Worm (Caenorhabditis elegans) whole organism, late embryonic: ENCODE measurements around the gene ceh-79.

Experiments used
- C38D4.7 ChIP-seq: fragments of 200-800 bp; sonication (Bioruptor generic); optimal IDR thresholded peaks from 2 replicates; lab custom pipeline; 2018; ENCODE audit warnings: mild to moderate bottlenecking, missing genetic modification characterization, moderate library complexity, missing compliant biosample characterization
- F13H6.1 ChIP-seq: sonication (generic microtip); optimal IDR thresholded peaks from 2 replicates; lab custom pipeline; 2016; ENCODE audit warnings: missing genetic modification characterization, missing compliant biosample characterization
- K02D7.2 ChIP-seq: sonication (generic microtip); optimal IDR thresholded peaks from 2 replicates; lab custom pipeline; 2017; ENCODE audit warnings: mild to moderate bottlenecking, missing genetic modification characterization, missing compliant biosample characterization
- T23F11.4 ChIP-seq: fragments of 200-800 bp; sonication (Bioruptor generic); optimal IDR thresholded peaks from 2 replicates; lab custom pipeline; 2018; ENCODE audit warnings: mild to moderate bottlenecking, missing genetic modification characterization, missing compliant biosample characterization
- ceh-30 ChIP-seq: fragments of 150-350 bp; optimal IDR thresholded peaks from 2 replicates; lab custom pipeline; 2014; ENCODE audit warnings: missing biosample characterization, missing genetic modification characterization
- ceh-34 ChIP-seq: sonication (generic microtip); optimal IDR thresholded peaks from 2 replicates; lab custom pipeline; 2016; ENCODE audit warnings: mild to moderate bottlenecking, missing genetic modification characterization, missing compliant biosample characterization
- ceh-45 ChIP-seq: fragments of 200-800 bp; sonication (Bioruptor generic); IDR thresholded peaks from 2 replicates; pipeline ENCODE4 v1.3.6; 2022; ENCODE audit warnings: missing genetic modification reagents, missing genetic modification characterization, missing compliant biosample characterization
- ceh-48 ChIP-seq: sonication (generic microtip); optimal IDR thresholded peaks from 2 replicates; lab custom pipeline; 2016; ENCODE audit warnings: missing genetic modification characterization, inconsistent platforms, missing compliant biosample characterization
- ceh-6 ChIP-seq: fragments of 200-800 bp; sonication (Bioruptor generic); optimal IDR thresholded peaks from 2 replicates; lab custom pipeline; 2018; ENCODE audit warnings: mild to moderate bottlenecking, missing genetic modification characterization, missing compliant biosample characterization
- dve-1 ChIP-seq: sonication (generic microtip); optimal IDR thresholded peaks from 2 replicates; lab custom pipeline; 2017; ENCODE audit warnings: antibody characterized with exemption, mild to moderate bottlenecking, missing genetic modification characterization, missing compliant biosample characterization
- elt-2 ChIP-seq: sonication (generic microtip); optimal IDR thresholded peaks from 2 replicates; lab custom pipeline; 2016; ENCODE audit warnings: missing genetic modification reagents, missing genetic modification characterization, missing compliant biosample characterization
- eyg-1 ChIP-seq: sonication (generic microtip); optimal IDR thresholded peaks from 2 replicates; lab custom pipeline; 2016; ENCODE audit warnings: missing genotype, missing genetic modification characterization, missing compliant biosample characterization
- fkh-6 ChIP-seq: sonication (generic microtip); optimal IDR thresholded peaks from 2 replicates; lab custom pipeline; 2016; ENCODE audit warnings: missing genetic modification characterization, missing compliant biosample characterization
- hlh-30 ChIP-seq: sonication (generic microtip); optimal IDR thresholded peaks from 2 replicates; lab custom pipeline; 2017; ENCODE audit warnings: antibody characterized with exemption, missing genetic modification characterization, missing compliant biosample characterization; ENCODE audit not compliant: insufficient read depth
- lim-6 ChIP-seq: sonication (generic microtip); optimal IDR thresholded peaks from 2 replicates; lab custom pipeline; 2016; ENCODE audit warnings: missing genetic modification characterization, missing compliant biosample characterization
- lin-11 ChIP-seq: fragments of 200-800 bp; sonication (Bioruptor generic); optimal IDR thresholded peaks from 2 replicates; lab custom pipeline; 2018; ENCODE audit warnings: mild to moderate bottlenecking, missing genetic modification characterization, missing compliant biosample characterization
- mec-3 ChIP-seq: sonication (generic microtip); optimal IDR thresholded peaks from 2 replicates; lab custom pipeline; 2016; ENCODE audit warnings: borderline replicate concordance, missing genetic modification characterization, missing compliant biosample characterization
- nfya-1 ChIP-seq: sonication (generic microtip); optimal IDR thresholded peaks from 2 replicates; lab custom pipeline; 2017; ENCODE audit warnings: missing genetic modification characterization, mild to moderate bottlenecking, missing compliant biosample characterization, antibody characterized with exemption, moderate library complexity
- nhr-11 ChIP-seq: fragments of 150-350 bp; optimal IDR thresholded peaks from 2 replicates; lab custom pipeline; 2014; ENCODE audit warnings: missing biosample characterization, missing genetic modification characterization
- nhr-232 ChIP-seq: sonication (generic microtip); optimal IDR thresholded peaks from 2 replicates; lab custom pipeline; 2016; ENCODE audit warnings: missing genetic modification characterization, missing compliant biosample characterization
- pag-3 ChIP-seq: sonication (generic microtip); optimal IDR thresholded peaks from 2 replicates; lab custom pipeline; 2016; ENCODE audit warnings: missing compliant biosample characterization, missing genetic modification characterization, borderline replicate concordance
- pax-1 ChIP-seq: fragments of 150-350 bp; optimal IDR thresholded peaks from 2 replicates; lab custom pipeline; 2014; ENCODE audit warnings: missing biosample characterization, missing genetic modification characterization
- pha-4 ChIP-seq: fragments of 150-350 bp; optimal IDR thresholded peaks from 2 replicates; lab custom pipeline; 2018; ENCODE audit warnings: missing biosample characterization, missing genetic modification reagents, missing genetic modification characterization
- pros-1 ChIP-seq: fragments of 150-350 bp; optimal IDR thresholded peaks from 2 replicates; lab custom pipeline; 2014; ENCODE audit warnings: missing biosample characterization, missing genetic modification reagents, missing genetic modification characterization
- rnt-1 ChIP-seq: sonication (generic microtip); optimal IDR thresholded peaks from 2 replicates; lab custom pipeline; 2016; ENCODE audit warnings: missing genetic modification characterization, missing compliant biosample characterization
- sox-2 ChIP-seq: fragments of 200-800 bp; sonication (Bioruptor generic); IDR thresholded peaks from 2 replicates; pipeline ENCODE4 v1.3.6; 2022; ENCODE audit warnings: missing genetic modification reagents, missing genetic modification characterization, missing compliant biosample characterization
- sox-4 ChIP-seq: sonication (generic microtip); optimal IDR thresholded peaks from 2 replicates; lab custom pipeline; 2017; ENCODE audit warnings: mild to moderate bottlenecking, missing genetic modification characterization, inconsistent platforms, missing compliant biosample characterization
- syd-9 ChIP-seq: sonication (generic microtip); optimal IDR thresholded peaks from 2 replicates; lab custom pipeline; 2016; ENCODE audit warnings: mild to moderate bottlenecking, missing genetic modification characterization, moderate library complexity, missing compliant biosample characterization
- ttx-3 ChIP-seq: sonication (generic microtip); optimal IDR thresholded peaks from 2 replicates; lab custom pipeline; 2016; ENCODE audit warnings: missing genetic modification reagents, missing genetic modification characterization, missing compliant biosample characterization
- unc-3 ChIP-seq, 2 experiments: fragments of 200-800 bp in 1 of 2; sonication (Bioruptor generic) in 1 of 2; sonication (generic microtip) in 1 of 2; conservative IDR thresholded peaks in 1 of 2; optimal IDR thresholded peaks in 1 of 2; 2 replicates each; pipeline versions ENCODE4 v1.3.6 to Lab custom; 2016 to 2022; ENCODE audit warnings: missing compliant biosample characterization in 2 of 2, missing genetic modification characterization in 2 of 2, missing genetic modification reagents in 1 of 2
- unc-42 ChIP-seq: sonication (generic microtip); optimal IDR thresholded peaks from 2 replicates; lab custom pipeline; 2016; ENCODE audit warnings: missing genotype, missing genetic modification characterization, missing compliant biosample characterization
- unc-55 ChIP-seq: sonication (generic microtip); optimal IDR thresholded peaks from 2 replicates; lab custom pipeline; 2017; ENCODE audit warnings: missing biosample characterization, missing genetic modification reagents, missing genetic modification characterization
- zip-5 ChIP-seq: sonication (generic microtip); optimal IDR thresholded peaks from 2 replicates; lab custom pipeline; 2016; ENCODE audit warnings: missing genetic modification characterization, missing compliant biosample characterization
- ztf-16 ChIP-seq: sonication (generic microtip); optimal IDR thresholded peaks from 2 replicates; lab custom pipeline; 2017; ENCODE audit warnings: missing genetic modification characterization, missing compliant biosample characterization

ceh-79 gene

DNA sequence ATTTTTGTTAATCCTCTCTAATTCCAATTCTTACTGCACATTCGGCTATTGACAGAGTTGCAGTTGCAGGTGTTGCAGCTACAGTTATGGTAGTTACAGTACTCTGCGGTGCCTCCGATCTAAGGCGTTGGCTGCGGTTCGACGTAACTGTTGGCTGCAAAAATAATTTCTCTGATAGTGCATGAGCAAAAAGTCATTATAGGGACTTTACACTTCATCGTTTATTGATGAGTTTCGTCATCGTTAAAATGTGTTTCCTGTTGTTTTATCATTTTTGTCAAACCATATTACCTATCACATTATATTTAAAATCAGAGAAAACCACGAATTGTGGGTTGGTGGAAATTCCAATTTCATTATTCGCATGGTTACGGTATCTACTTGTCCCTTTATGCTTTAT is 27.0 kb upstream of the ceh-79 start:
- TF ChIP-seq ceh-34 (tag; lab: Kevin White, UChicago) (no peak), nhr-232 (tag; lab: Kevin White, UChicago) (no peak), T23F11.4 (no peak), C38D4.7 (GFP tag; lab: Kevin White, UChicago) (no peak), hlh-30 (no peak), K02D7.2 (tag; lab: Kevin White, UChicago) (no peak), fkh-6 (tag; lab: Kevin White, UChicago) (no peak), ttx-3 (tag; lab: Kevin White, UChicago) (no peak), pag-3 (tag; lab: Kevin White, UChicago) (no peak), ztf-16 (no peak), ceh-30 (no peak), zip-5 (no peak), ceh-6 (no peak), eyg-1 (tag; lab: Kevin White, UChicago) (no peak)

- TF ChIP-seq lin-11 (tag; lab: Kevin White, UChicago) (no peak), nhr-11 (tag; lab: Kevin White, UChicago) (no peak), rnt-1 (tag; lab: Kevin White, UChicago) (no peak), pag-3 (tag; lab: Kevin White, UChicago) (no peak), elt-2 (tag; lab: Kevin White, UChicago) (no peak), pros-1 (tag; lab: Kevin White, UChicago) (no peak), C38D4.7 (GFP tag; lab: Kevin White, UChicago) (no peak), mec-3 (tag; lab: Kevin White, UChicago) (no peak), ztf-16 (no peak), F13H6.1 (tag; lab: Kevin White, UChicago) (no peak), unc-55 (GFP tag; lab: Kevin White, UChicago) (no peak)
These were observed 25.7 kb upstream of the ceh-79 start, which contains the start of gene F32F2.4 for ce11 chrV:13275959-13276358. Gene F32F2.4 (plus strand): TSS chrV:13276259.

DNA sequence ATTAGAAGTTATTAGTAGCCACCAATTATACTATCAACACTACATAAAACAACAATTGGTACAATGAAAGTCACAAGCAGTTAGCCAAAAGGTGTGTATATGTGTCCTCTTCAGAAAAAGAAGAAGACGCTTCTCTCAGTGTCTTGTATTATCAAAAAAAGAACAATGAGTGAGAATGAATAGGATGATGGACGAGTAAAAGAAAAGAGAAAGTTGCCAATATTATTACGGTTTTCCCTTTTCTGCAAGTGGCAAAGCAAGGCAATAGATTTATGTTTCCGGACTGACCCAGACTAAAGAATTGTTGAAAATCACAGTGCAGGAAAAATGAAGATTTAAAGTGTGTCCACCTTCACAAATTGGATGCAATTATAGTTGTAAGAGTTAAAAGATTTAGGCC is 21.3 kb upstream of the ceh-79 start:
- TF ChIP-seq pha-4 (tag; lab: Kevin White, UChicago) (no peak), nhr-11 (tag; lab: Kevin White, UChicago) (no peak), unc-42 (tag; lab: Kevin White, UChicago) (no peak), sox-4 (no peak), syd-9 (tag; lab: Kevin White, UChicago) (no peak), lin-11 (tag; lab: Kevin White, UChicago) (no peak), T23F11.4 (no peak), ceh-48 (tag; lab: Kevin White, UChicago) (no peak), rnt-1 (tag; lab: Kevin White, UChicago) (no peak), elt-2 (tag; lab: Kevin White, UChicago) (no peak)
- TF ChIP-seq, all 69 proteins: peak for 0

DNA sequence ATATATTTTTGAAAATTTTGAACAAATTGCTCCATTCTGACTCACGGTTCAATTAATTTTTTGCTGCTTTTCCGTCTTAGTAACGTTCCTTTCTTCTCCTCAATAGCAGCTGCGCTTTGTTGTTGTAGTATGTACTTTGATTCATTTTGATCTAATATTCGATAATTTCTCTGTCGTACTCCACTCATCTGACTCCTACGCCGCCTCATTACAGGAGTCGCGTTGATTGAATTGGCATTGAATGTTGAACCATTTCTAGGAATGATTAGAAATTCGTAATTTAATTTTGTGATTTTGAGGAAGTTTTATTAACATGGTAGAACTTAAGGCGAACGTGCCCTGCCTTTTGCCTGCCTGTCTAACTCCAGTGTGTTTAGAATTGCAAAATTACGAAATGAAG is 18.7 kb upstream of the ceh-79 start:
- TF ChIP-seq nfya-1 (tag; lab: Kevin White, UChicago) (no peak), unc-42 (tag; lab: Kevin White, UChicago) (peak; percentile 70)

ce11 chrV:13285284-13285683 is 16.3 kb upstream of the ceh-79 start:
- TF ChIP-seq pag-3 (tag; lab: Kevin White, UChicago) = no peak
- TF ChIP-seq fkh-6 (tag; lab: Kevin White, UChicago) = no peak
- no peak for TF ChIP-seq zip-5
- no peak for TF ChIP-seq lim-6 (tag; lab: Kevin White, UChicago)
- TF ChIP-seq elt-2 (tag; lab: Kevin White, UChicago) = no peak
- no peak for TF ChIP-seq ceh-45 (GFP tag; lab: Robert Waterston, UW)
- TF ChIP-seq sox-4 = no peak
- TF ChIP-seq rnt-1 (tag; lab: Kevin White, UChicago) = no peak
- TF ChIP-seq sox-2 = no peak
- TF ChIP-seq pax-1 (tag; lab: Kevin White, UChicago) = no peak
- no peak for TF ChIP-seq nhr-11 (tag; lab: Kevin White, UChicago)
- no peak for TF ChIP-seq ttx-3 (tag; lab: Kevin White, UChicago)
- no peak for TF ChIP-seq dve-1 (tag; lab: Kevin White, UChicago)
- TF ChIP-seq unc-3 (GFP tag; conservative IDR thresholded peaks at IDR 0.05; lab: Robert Waterston, UW) = no peak
- TF ChIP-seq unc-3 (tag; optimal IDR thresholded peaks at IDR 0.05; lab: Kevin White, UChicago) = no peak
